Worm (Caenorhabditis elegans): ENCODE data around the gene ceh-53.

ce11 chrIV:3467128-3467527, 30.9 kb upstream of the ceh-53 start, which contains the start of gene F58E2.3:
- TF ChIP-seq aly-2 (tag; optimal IDR thresholded peaks at IDR 0.05) (no peak), F26F4.8 (GFP tag; conservative IDR thresholded peaks at IDR 0.05) (no peak), T26A8.4 (GFP tag; IDR thresholded peaks at IDR 0.05) (no peak), ztf-7 (tag; optimal IDR thresholded peaks at IDR 0.05) (no peak), aha-1 (tag) (no peak)
